Fruit fly (Drosophila melanogaster): ENCODE measurements around the gene CG7142.

Gene CG7142

DNA sequence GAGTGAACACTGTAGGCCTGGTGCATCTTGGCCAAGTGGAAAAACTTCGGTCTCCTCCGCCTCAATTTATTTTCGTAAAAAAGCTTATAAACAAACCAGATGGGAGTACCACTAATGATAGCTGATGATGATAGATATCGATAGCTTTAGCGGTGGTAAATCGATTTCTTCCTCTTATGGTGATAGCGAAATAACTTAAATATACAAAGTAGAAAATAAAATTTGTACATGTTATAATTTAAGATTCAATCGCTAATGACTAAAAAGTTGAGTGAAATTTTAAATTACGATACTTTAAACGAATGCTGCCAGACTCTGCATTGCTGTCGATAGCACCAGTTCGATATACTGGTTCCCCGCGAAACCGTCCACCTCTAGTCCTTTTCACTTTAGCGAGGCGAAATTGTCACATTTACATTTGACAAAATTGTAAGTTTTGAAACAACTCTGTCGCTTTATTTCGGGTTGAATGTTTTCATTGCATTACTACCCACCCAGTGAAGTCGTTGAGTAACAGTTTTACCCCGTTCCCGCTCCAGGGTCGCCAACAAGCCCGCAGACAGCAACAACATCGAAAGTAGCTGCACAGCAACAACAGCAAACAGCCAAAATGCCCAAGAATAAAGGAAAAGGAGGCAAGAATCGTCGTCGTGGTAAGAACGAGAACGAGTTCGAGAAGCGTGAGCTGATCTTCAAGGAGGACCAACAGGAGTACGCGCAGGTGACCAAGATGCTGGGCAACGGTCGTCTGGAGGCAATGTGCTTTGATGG, 4.8 kb downstream of the CG7142 start, which contains the start of the genes Vps39 and eIF1A (continued):
- TF ChIP-seq ham (GFP tag; IDR thresholded peaks at IDR 0.05) (no peak), Camta (GFP tag; optimal IDR thresholded peaks at IDR 0.05) (peak; percentile 31), CG4730 (GFP tag; IDR thresholded peaks at IDR 0.05) (no peak), jigr1 (GFP tag; IDR thresholded peaks at IDR 0.05) (no peak), peb (GFP tag; IDR thresholded peaks at IDR 0.05) (no peak), CG6254 (GFP tag; optimal IDR thresholded peaks at IDR 0.05) (no peak), nerfin-2 (GFP tag; IDR thresholded peaks at IDR 0.05; ENCODE audit: partially characterized antibody) (no peak; the same call in none of the 2 replicates), pb (GFP tag; optimal IDR thresholded peaks at IDR 0.05) (no peak), al (GFP tag; IDR thresholded peaks at IDR 0.05) (peak; percentile 31; the same call in 1 of the 2 replicates), CG17328 (GFP tag; IDR thresholded peaks at IDR 0.05) (no peak), CG17186 (GFP tag; optimal IDR thresholded peaks at IDR 0.05) (no peak), btn (GFP tag; optimal IDR thresholded peaks at IDR 0.05) (no peak), Max (GFP tag; optimal IDR thresholded peaks at IDR 0.05) (peak; percentile 71), sob (GFP tag; IDR thresholded peaks at IDR 0.05) (no peak), crol (GFP tag; IDR thresholded peaks at IDR 0.05) (no peak), trh (GFP tag; optimal IDR thresholded peaks at IDR 0.05) (no peak), Dll (GFP tag; IDR thresholded peaks at IDR 0.05; ENCODE audit: partially characterized antibody) (peak; percentile 94), CG3726 (GFP tag; IDR thresholded peaks at IDR 0.05) (no peak), C15 (GFP tag; IDR thresholded peaks at IDR 0.05) (no peak), Eip74EF (GFP tag; optimal IDR thresholded peaks at IDR 0.05) (no peak), CG42726 (GFP tag; IDR thresholded peaks at IDR 0.05; ENCODE audit: partially characterized antibody) (no peak), ac (GFP tag; optimal IDR thresholded peaks at IDR 0.05) (no peak), CG10431 (GFP tag; optimal IDR thresholded peaks at IDR 0.05) (no peak), CG9932 (GFP tag; IDR thresholded peaks at IDR 0.05) (peak; percentile 68), CG7556 (GFP tag; optimal IDR thresholded peaks at IDR 0.05) (peak; percentile 36), dpn (GFP tag; optimal IDR thresholded peaks at IDR 0.05) (peak; percentile 33 to 43), gem (tag; optimal IDR thresholded peaks at IDR 0.05) (no peak), Ets97D (GFP tag; optimal IDR thresholded peaks at IDR 0.05) (peak; percentile 70), zen2 (GFP tag; IDR thresholded peaks at IDR 0.05; ENCODE audit: partially characterized antibody) (peak; percentile 71; the same call in 1 of the 3 replicates), tap (tag; optimal IDR thresholded peaks at IDR 0.05) (no peak), Jarid2 (GFP tag; optimal IDR thresholded peaks at IDR 0.05) (no peak), Adf1 (GFP tag; IDR thresholded peaks at IDR 0.05) (no peak), sima (GFP tag; optimal IDR thresholded peaks at IDR 0.05) (no peak), CG10267 (tag; optimal IDR thresholded peaks at IDR 0.05) (peak; percentile 46), tio (GFP tag; optimal IDR thresholded peaks at IDR 0.05) (no peak), CG14014 (GFP tag; IDR thresholded peaks at IDR 0.05) (no peak), CG10321 (GFP tag; IDR thresholded peaks at IDR 0.05) (no peak), E2f2 (GFP tag; IDR thresholded peaks at IDR 0.05) (no peak; the same call in 1 of the 2 replicates), odd (GFP tag; optimal IDR thresholded peaks at IDR 0.05) (no peak), CG3163 (GFP tag; optimal IDR thresholded peaks at IDR 0.05) (no peak), CG18764 (GFP tag; optimal IDR thresholded peaks at IDR 0.05) (no peak), CG43689 (GFP tag; IDR thresholded peaks at IDR 0.05) (no peak), sens (GFP tag) (peak; percentile 94), stc (GFP tag; IDR thresholded peaks at IDR 0.05) (no peak), fd3F (GFP tag; optimal IDR thresholded peaks at IDR 0.05) (peak; percentile 27), exex (tag; optimal IDR thresholded peaks at IDR 0.05) (no peak), CG15479 (GFP tag; optimal IDR thresholded peaks at IDR 0.05) (no peak), h (optimal IDR thresholded peaks at IDR 0.05) (no peak), kni (GFP tag; optimal IDR thresholded peaks at IDR 0.05) (no peak), CG12769 (tag; optimal IDR thresholded peaks at IDR 0.05) (no peak)
